Fruit fly (Drosophila melanogaster): ENCODE measurements around the gene Pa1.

- TF ChIP-seq psq (optimal IDR thresholded peaks at IDR 0.05), result no peak
- TF ChIP-seq insv (optimal IDR thresholded peaks at IDR 0.05), result no peak
- no peak for TF ChIP-seq Myc (optimal IDR thresholded peaks at IDR 0.05)
- TF ChIP-seq ttk (optimal IDR thresholded peaks at IDR 0.05), result no peak
- TF ChIP-seq Sin3A (optimal IDR thresholded peaks at IDR 0.05), result no peak
- TF ChIP-seq h (optimal IDR thresholded peaks at IDR 0.05), result no peak
Observed at dm6 chrX:11383530-11383929, 24.5 kb downstream of the Pa1 start.

Data from Kc167 (cell line).